Fruit fly (Drosophila melanogaster): ENCODE measurements around the gene I-t.

Gene I-t

DNA sequence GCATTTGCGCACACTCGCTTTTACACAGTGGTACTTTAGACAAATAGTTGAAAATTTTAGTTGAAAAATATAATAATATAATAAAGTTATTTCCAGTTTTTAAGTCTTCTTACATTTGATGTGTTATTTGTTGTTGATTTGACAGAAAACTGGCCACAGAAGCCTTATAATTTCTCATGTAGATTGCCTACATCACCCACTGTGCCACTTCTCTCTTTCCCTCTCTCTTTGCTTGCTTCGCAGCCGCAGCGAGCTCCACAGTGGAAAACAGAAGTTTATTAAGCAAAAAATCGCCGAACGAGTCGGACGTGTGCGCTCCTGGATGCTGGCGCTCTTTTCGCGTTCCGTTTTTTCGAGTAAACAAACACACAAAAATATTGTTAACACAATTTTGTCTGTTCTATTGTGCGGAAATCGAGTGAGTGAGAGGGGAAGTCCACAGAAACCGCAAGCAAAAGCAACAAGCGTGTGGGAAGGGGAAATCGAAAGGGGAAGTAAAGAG lies 47.9 kb upstream of the I-t start, which contains the start of gene CG42327 (continued):
- TF ChIP-seq salm (tag; optimal IDR thresholded peaks at IDR 0.05) (peak; percentile 94), al (GFP tag; IDR thresholded peaks at IDR 0.05) (peak; percentile 87), ems (GFP tag; optimal IDR thresholded peaks at IDR 0.05) (peak; percentile 85), CG14860 (GFP tag; IDR thresholded peaks at IDR 0.05; ENCODE audit: partially characterized antibody) (no peak), br (optimal IDR thresholded peaks at IDR 0.05) (no peak), sc (optimal IDR thresholded peaks at IDR 0.05) (no peak), sc (GFP tag; optimal IDR thresholded peaks at IDR 0.05) (peak; percentile 95), lab (GFP tag; optimal IDR thresholded peaks at IDR 0.05) (peak; percentile 96), scrt (GFP tag; optimal IDR thresholded peaks at IDR 0.05) (peak; percentile 86), CG8290 (GFP tag; optimal IDR thresholded peaks at IDR 0.05) (peak; percentile 80), CG8290 (tag; optimal IDR thresholded peaks at IDR 0.05) (peak; percentile 23 to 74), CG11247 (GFP tag; IDR thresholded peaks at IDR 0.05) (peak; percentile 91), CG30431 (GFP tag; optimal IDR thresholded peaks at IDR 0.05) (peak; percentile 95), Gsc (GFP tag; IDR thresholded peaks at IDR 0.05) (peak; percentile 67), nmo (GFP tag; optimal IDR thresholded peaks at IDR 0.05) (peak; percentile 93), CG17385 (GFP tag; optimal IDR thresholded peaks at IDR 0.05) (peak; percentile 91), peb (GFP tag; IDR thresholded peaks at IDR 0.05) (peak; percentile 93), Dek (tag; optimal IDR thresholded peaks at IDR 0.05) (peak; percentile 89), Hmx (GFP tag; optimal IDR thresholded peaks at IDR 0.05) (peak; percentile 8), GATAe (GFP tag; conservative IDR thresholded peaks at IDR 0.05) (peak; percentile 45; the same call in 1 of the 2 replicates), CG1647 (GFP tag; optimal IDR thresholded peaks at IDR 0.05) (peak; percentile 64), CG14710 (tag; optimal IDR thresholded peaks at IDR 0.05) (peak; percentile 91), pb (GFP tag; optimal IDR thresholded peaks at IDR 0.05) (peak; percentile 67), YL-1 (GFP tag; optimal IDR thresholded peaks at IDR 0.05) (peak; percentile 68), CG4282 (GFP tag; optimal IDR thresholded peaks at IDR 0.05) (peak; percentile 79), fd3F (GFP tag; optimal IDR thresholded peaks at IDR 0.05) (peak; percentile 70), trem (tag; optimal IDR thresholded peaks at IDR 0.05) (peak; percentile 91), CG9609 (GFP tag; optimal IDR thresholded peaks at IDR 0.05) (peak; percentile 79), Nf-YC (tag; optimal IDR thresholded peaks at IDR 0.05) (peak; percentile 75), CG12769 (tag; optimal IDR thresholded peaks at IDR 0.05) (peak; percentile 89), pzg (GFP tag; optimal IDR thresholded peaks at IDR 0.05) (no peak), Mes4 (GFP tag; optimal IDR thresholded peaks at IDR 0.05) (peak; percentile 81), Side (GFP tag; optimal IDR thresholded peaks at IDR 0.05) (peak; percentile 79), Atf6 (GFP tag; IDR thresholded peaks at IDR 0.05) (peak; percentile 91), CG13894 (tag; optimal IDR thresholded peaks at IDR 0.05) (peak; percentile 65), CG4730 (GFP tag; IDR thresholded peaks at IDR 0.05) (peak; percentile 93), CG11560 (tag; IDR thresholded peaks at IDR 0.05) (peak; percentile 68), gem (tag; optimal IDR thresholded peaks at IDR 0.05) (peak; percentile 98), vvl (GFP tag; IDR thresholded peaks at IDR 0.05) (peak; percentile 98), B-H1 (GFP tag; IDR thresholded peaks at IDR 0.05) (peak; percentile 94), pros (GFP tag; optimal IDR thresholded peaks at IDR 0.05) (no peak), fd96Cb (tag; optimal IDR thresholded peaks at IDR 0.05) (peak; percentile 95), caup (GFP tag; optimal IDR thresholded peaks at IDR 0.05; ENCODE audit: severe bottlenecking) (peak; percentile 89), CG11696 (GFP tag; IDR thresholded peaks at IDR 0.05) (peak; percentile 89), lov (optimal IDR thresholded peaks at IDR 0.05) (no peak), lov (GFP tag; IDR thresholded peaks at IDR 0.05) (peak; percentile 96), pita (GFP tag; optimal IDR thresholded peaks at IDR 0.05) (no peak), lola (GFP tag; optimal IDR thresholded peaks at IDR 0.05) (peak in 1 of 3 experiments; percentile 91), H15 (GFP tag; IDR thresholded peaks at IDR 0.05) (peak; percentile 97), Bdp1 (GFP tag; optimal IDR thresholded peaks at IDR 0.05) (peak; percentile 83), Sox100B (GFP tag; optimal IDR thresholded peaks at IDR 0.05) (peak; percentile 92), Tbp (GFP tag; optimal IDR thresholded peaks at IDR 0.05) (no peak)
